Worm (Caenorhabditis elegans): ENCODE measurements around the gene mrps-22.
A peak's percentile ranks its signal among the peaks of the same experiment; 100 is the strongest.

The mrps-22 gene

ce11 chrII:10551985-10552736 lies 30.3 kb upstream of the mrps-22 start (continued):
- TF ChIP-seq nhr-71 (tag; optimal IDR thresholded peaks at IDR 0.05) (peak; percentile 99), rnt-1 (tag; optimal IDR thresholded peaks at IDR 0.05) (peak; percentile 88), unc-130 (tag; optimal IDR thresholded peaks at IDR 0.05) (peak; percentile 95), C04F5.9 (tag; optimal IDR thresholded peaks at IDR 0.05) (peak; percentile 82), sptf-1 (tag; optimal IDR thresholded peaks at IDR 0.05) (no peak), C34B4.2 (tag; optimal IDR thresholded peaks at IDR 0.05) (no peak), lin-35 (GFP tag; optimal IDR thresholded peaks at IDR 0.05) (peak; percentile 82 to 89), mef-2 (tag; optimal IDR thresholded peaks at IDR 0.05) (peak; percentile 94), ets-5 (GFP tag; IDR thresholded peaks at IDR 0.05) (no peak), alr-1 (tag; optimal IDR thresholded peaks at IDR 0.05; ENCODE audit: borderline replicate concordance) (no peak), hpl-2 (GFP tag; optimal IDR thresholded peaks at IDR 0.05) (peak; percentile 93), irx-1 (tag; optimal IDR thresholded peaks at IDR 0.05) (peak; percentile 91), isw-1 (GFP tag; IDR thresholded peaks at IDR 0.05) (peak; percentile 80), nhr-28 (tag; optimal IDR thresholded peaks at IDR 0.05) (peak; percentile 45), aly-2 (tag; optimal IDR thresholded peaks at IDR 0.05) (peak; percentile 97), hlh-17 (GFP tag; optimal IDR thresholded peaks at IDR 0.05; ENCODE audit: borderline replicate concordance) (no peak), egl-27 (tag; optimal IDR thresholded peaks at IDR 0.05) (peak; percentile 75 to 94), fos-1 (tag; optimal IDR thresholded peaks at IDR 0.05) (peak; percentile 91), nhr-47 (tag; optimal IDR thresholded peaks at IDR 0.05) (peak; percentile 97), ceh-88 (GFP tag; IDR thresholded peaks at IDR 0.05) (peak; percentile 76), lir-3 (tag; optimal IDR thresholded peaks at IDR 0.05; ENCODE audit: poor library complexity) (peak; percentile 81), ama-1 (optimal IDR thresholded peaks at IDR 0.05) (peak; percentile 97), mab-9 (GFP tag; IDR thresholded peaks at IDR 0.05) (peak; percentile 68), nhr-20 (tag; optimal IDR thresholded peaks at IDR 0.05) (peak; percentile 97), ceh-90 (tag; optimal IDR thresholded peaks at IDR 0.05) (peak; percentile 11), elt-3 (tag; optimal IDR thresholded peaks at IDR 0.05) (peak in 3 of 6 experiments; percentile 26 to 97 (median 96)), unc-98 (GFP tag; IDR thresholded peaks at IDR 0.05) (no peak), nhr-77 (tag; optimal IDR thresholded peaks at IDR 0.05) (peak; percentile 89), ceh-63 (GFP tag; optimal IDR thresholded peaks at IDR 0.05) (peak; percentile 21), ztf-11 (tag; optimal IDR thresholded peaks at IDR 0.05) (peak in 1 of 2 experiments; percentile 66), grh-1 (GFP tag; IDR thresholded peaks at IDR 0.05) (peak; percentile 93), xbp-1 (tag; optimal IDR thresholded peaks at IDR 0.05) (peak; percentile 90), pqm-1 (tag; optimal IDR thresholded peaks at IDR 0.05) (no peak), elt-2 (tag; optimal IDR thresholded peaks at IDR 0.05) (peak; percentile 62), pax-3 (tag; optimal IDR thresholded peaks at IDR 0.05) (peak; percentile 88), nhr-237 (tag; optimal IDR thresholded peaks at IDR 0.05) (peak; percentile 92), fkh-8 (tag; optimal IDR thresholded peaks at IDR 0.05) (peak; percentile 95), efl-1 (optimal IDR thresholded peaks at IDR 0.05) (peak; percentile 87 to 91), efl-1 (GFP tag; optimal IDR thresholded peaks at IDR 0.05 in 1 of 2) (peak; percentile 60 to 97), tbx-2 (tag; optimal IDR thresholded peaks at IDR 0.05) (peak; percentile 98)

- TF ChIP-seq fkh-4 (tag; optimal IDR thresholded peaks at IDR 0.05; ENCODE audit: borderline replicate concordance), result no peak
- TF ChIP-seq mep-1 (tag; optimal IDR thresholded peaks at IDR 0.05), result no peak
- TF ChIP-seq F16B12.6 (tag; optimal IDR thresholded peaks at IDR 0.05), result no peak
- TF ChIP-seq lsy-2 (tag; optimal IDR thresholded peaks at IDR 0.05), result no peak
- TF ChIP-seq snpc-4 (tag; optimal IDR thresholded peaks at IDR 0.05), result no peak
- no peak for TF ChIP-seq efl-1 (optimal IDR thresholded peaks at IDR 0.05)
- peak in 1 of 2 experiments; percentile 33 for TF ChIP-seq efl-1 (GFP tag; optimal IDR thresholded peaks at IDR 0.05 in 1 of 2)
- peak; percentile 4 for TF ChIP-seq lin-14 (GFP tag; optimal IDR thresholded peaks at IDR 0.05)
- TF ChIP-seq ztf-11 (tag; optimal IDR thresholded peaks at IDR 0.05), result no peak
- TF ChIP-seq C04F5.9 (tag; optimal IDR thresholded peaks at IDR 0.05), result no peak
- TF ChIP-seq lin-35 (GFP tag; optimal IDR thresholded peaks at IDR 0.05), result peak in 1 of 2 experiments; percentile 3
- peak; percentile 73 for TF ChIP-seq ama-1 (optimal IDR thresholded peaks at IDR 0.05)
- TF ChIP-seq egl-27 (tag; optimal IDR thresholded peaks at IDR 0.05), result no peak
- TF ChIP-seq lin-39 (tag; optimal IDR thresholded peaks at IDR 0.05), result no peak
- TF ChIP-seq lir-3 (tag; optimal IDR thresholded peaks at IDR 0.05; ENCODE audit: poor library complexity), result no peak
- TF ChIP-seq sox-4 (tag; optimal IDR thresholded peaks at IDR 0.05), result no peak
- no peak for TF ChIP-seq ceh-8 (GFP tag; optimal IDR thresholded peaks at IDR 0.05)
- TF ChIP-seq ceh-82 (tag; optimal IDR thresholded peaks at IDR 0.05), result no peak
Measured at ce11 chrII:10553377-10554045, 28.9 kb upstream of the mrps-22 start.
